Fruit fly (Drosophila melanogaster): Measurements from ENCODE around the gene Syt4.

DNA sequence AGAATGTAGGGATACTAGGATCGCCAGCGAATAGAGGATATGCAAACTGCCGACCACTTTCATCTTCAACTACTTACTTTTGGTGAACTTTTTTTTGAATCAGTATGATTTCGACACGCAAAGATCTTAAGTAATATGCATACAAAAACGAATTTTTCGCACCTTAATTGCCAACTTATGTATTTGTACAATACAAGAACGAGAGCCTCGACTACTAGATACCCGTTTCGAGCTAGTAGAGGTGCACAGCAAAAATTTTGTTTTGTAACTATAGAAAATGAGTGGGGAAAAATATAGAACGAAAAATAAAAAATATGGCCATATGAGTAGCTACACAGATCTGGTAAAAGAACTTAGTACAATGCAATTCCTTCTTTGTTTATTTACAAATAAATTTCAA lies 51.2 kb downstream of the Syt4 start, which contains the start of gene CG10029:
- TF ChIP-seq CG8478 (optimal IDR thresholded peaks at IDR 0.05), result no peak
- no peak for TF ChIP-seq CTCF (optimal IDR thresholded peaks at IDR 0.05)

Measured in S2 (cell line).